Worm (Caenorhabditis elegans): ENCODE measurements around the gene C44B7.5.
A peak's percentile ranks its signal among the peaks of the same experiment; 100 is the strongest.

ce11 chrII:6847917-6848379, 24.4 kb downstream of the C44B7.5 start, which contains the start of gene tbc-6:
- TF ChIP-seq lsy-2 (tag; optimal IDR thresholded peaks at IDR 0.05) (peak in 1 of 2 experiments; percentile 58), egl-27 (tag; optimal IDR thresholded peaks at IDR 0.05) (peak; percentile 82), elt-1 (tag; optimal IDR thresholded peaks at IDR 0.05) (no peak), elt-3 (tag; optimal IDR thresholded peaks at IDR 0.05) (no peak), ztf-11 (tag; optimal IDR thresholded peaks at IDR 0.05) (no peak), ztf-4 (tag; optimal IDR thresholded peaks at IDR 0.05) (peak; percentile 28), F13H6.1 (tag; optimal IDR thresholded peaks at IDR 0.05) (no peak), ztf-1 (GFP tag; conservative IDR thresholded peaks at IDR 0.05) (no peak), nhr-21 (tag; optimal IDR thresholded peaks at IDR 0.05) (peak; percentile 79), ama-1 (optimal IDR thresholded peaks at IDR 0.05) (peak; percentile 47)
